Worm (Caenorhabditis elegans) whole organism, L2 larva: ENCODE measurements around the gene Y17G7B.18.

Experiments used
- C34F6.9 ChIP-seq: fragments of 150-350 bp; optimal IDR thresholded peaks from 2 replicates; lab custom pipeline; 2014; ENCODE audit warnings: missing biosample characterization, missing genetic modification characterization
- R02D3.7 ChIP-seq: fragments of 150-350 bp; optimal IDR thresholded peaks from 2 replicates; lab custom pipeline; 2014; ENCODE audit warnings: missing biosample characterization, missing genetic modification characterization
- ZK546.5 ChIP-seq: sonication (generic microtip); optimal IDR thresholded peaks from 2 replicates; lab custom pipeline; 2017; ENCODE audit warnings: missing biosample characterization, missing genetic modification characterization
- alr-1 ChIP-seq: fragments of 150-350 bp; optimal IDR thresholded peaks from 2 replicates; lab custom pipeline; 2014; ENCODE audit warnings: missing biosample characterization, missing genetic modification characterization
- aly-2 ChIP-seq: fragments of 150-350 bp; optimal IDR thresholded peaks from 2 replicates; lab custom pipeline; 2014; ENCODE audit warnings: missing biosample characterization, missing genetic modification characterization
- ama-1 ChIP-seq: fragments of 150-350 bp; optimal IDR thresholded peaks from 2 replicates; lab custom pipeline; 2018; ENCODE audit warnings: inconsistent platforms
- ceh-82 ChIP-seq: fragments of 150-350 bp; optimal IDR thresholded peaks from 2 replicates; lab custom pipeline; 2014; ENCODE audit warnings: missing biosample characterization, missing genetic modification characterization
- crh-2 ChIP-seq: sonication (generic microtip); optimal IDR thresholded peaks from 2 replicates; lab custom pipeline; 2017; ENCODE audit warnings: missing biosample characterization, missing genetic modification characterization
- dmd-4 ChIP-seq: sonication (generic microtip); optimal IDR thresholded peaks from 2 replicates; lab custom pipeline; 2017; ENCODE audit warnings: missing biosample characterization, missing genetic modification characterization
- egl-27 ChIP-seq: sonication (generic microtip); optimal IDR thresholded peaks from 3 replicates; lab custom pipeline; 2017; ENCODE audit warnings: missing biosample characterization, missing genetic modification reagents, missing genetic modification characterization
- elt-1 ChIP-seq: fragments of 150-350 bp; optimal IDR thresholded peaks from 2 replicates; lab custom pipeline; 2014; ENCODE audit warnings: missing biosample characterization, missing genetic modification characterization
- elt-3 ChIP-seq: sonication (generic microtip); optimal IDR thresholded peaks from 2 replicates; lab custom pipeline; 2017; ENCODE audit warnings: missing biosample characterization, missing genetic modification characterization
- fos-1 ChIP-seq: fragments of 150-350 bp; optimal IDR thresholded peaks from 2 replicates; lab custom pipeline; 2014; ENCODE audit warnings: missing biosample characterization, missing genetic modification characterization
- gmeb-1 ChIP-seq: fragments of 150-350 bp; optimal IDR thresholded peaks from 2 replicates; lab custom pipeline; 2014; ENCODE audit warnings: missing biosample characterization, missing genetic modification characterization
- lin-11 ChIP-seq: fragments of 150-350 bp; sonication (generic microtip); optimal IDR thresholded peaks from 2 replicates; lab custom pipeline; 2014; ENCODE audit warnings: missing biosample characterization, missing genetic modification characterization, inconsistent platforms, mixed read lengths
- lin-13 ChIP-seq: fragments of 150-350 bp; optimal IDR thresholded peaks from 2 replicates; lab custom pipeline; 2014; ENCODE audit warnings: missing biosample characterization, missing genetic modification reagents, missing genetic modification characterization
- lin-39 ChIP-seq: fragments of 150-350 bp; optimal IDR thresholded peaks from 2 replicates; lab custom pipeline; 2014; ENCODE audit warnings: missing biosample characterization, missing genetic modification reagents, missing genetic modification characterization
- mab-5 ChIP-seq: fragments of 150-350 bp; optimal IDR thresholded peaks from 2 replicates; lab custom pipeline; 2014; ENCODE audit warnings: missing biosample characterization, missing genetic modification characterization
- mbf-1 ChIP-seq: sonication (generic microtip); optimal IDR thresholded peaks from 2 replicates; lab custom pipeline; 2017; ENCODE audit warnings: missing biosample characterization, missing genetic modification characterization
- mdl-1 ChIP-seq, 2 experiments: fragments of 150-350 bp in 1 of 2; sonication (generic microtip) in 1 of 2; optimal IDR thresholded peaks; 2 replicates each; lab custom pipeline; 2017; ENCODE audit warnings: missing biosample characterization in 2 of 2, missing genetic modification characterization in 2 of 2
- nhr-10 ChIP-seq: sonication (generic microtip); optimal IDR thresholded peaks from 2 replicates; lab custom pipeline; 2017; ENCODE audit warnings: missing biosample characterization, missing genetic modification characterization
- nhr-11 ChIP-seq: fragments of 150-350 bp; optimal IDR thresholded peaks from 2 replicates; lab custom pipeline; 2014; ENCODE audit warnings: missing biosample characterization, missing genetic modification characterization
- nhr-12 ChIP-seq: fragments of 150-350 bp; optimal IDR thresholded peaks from 2 replicates; lab custom pipeline; 2014; ENCODE audit warnings: missing biosample characterization, missing genetic modification characterization
- nhr-129 ChIP-seq: fragments of 150-350 bp; optimal IDR thresholded peaks from 2 replicates; lab custom pipeline; 2014; ENCODE audit warnings: missing biosample characterization, missing genetic modification characterization
- nhr-21 ChIP-seq: fragments of 150-350 bp; optimal IDR thresholded peaks from 2 replicates; lab custom pipeline; 2014; ENCODE audit warnings: missing biosample characterization, missing genetic modification characterization
- nhr-23 ChIP-seq: fragments of 150-350 bp; optimal IDR thresholded peaks from 2 replicates; lab custom pipeline; 2014; ENCODE audit warnings: missing biosample characterization, missing genetic modification reagents, missing genetic modification characterization
- nhr-237 ChIP-seq: fragments of 150-350 bp; optimal IDR thresholded peaks from 2 replicates; lab custom pipeline; 2014; ENCODE audit warnings: missing biosample characterization, missing genetic modification characterization
- nhr-25 ChIP-seq: fragments of 150-350 bp; sonication (generic microtip); optimal IDR thresholded peaks from 3 replicates; lab custom pipeline; 2014; ENCODE audit warnings: missing biosample characterization, missing genetic modification characterization
- nhr-6 ChIP-seq: fragments of 150-350 bp; optimal IDR thresholded peaks from 2 replicates; lab custom pipeline; 2014; ENCODE audit warnings: missing biosample characterization, missing genetic modification characterization
- peb-1 ChIP-seq: fragments of 150-350 bp; optimal IDR thresholded peaks from 2 replicates; lab custom pipeline; 2014; ENCODE audit warnings: missing biosample characterization, missing genetic modification characterization
- sem-4 ChIP-seq: fragments of 150-350 bp; optimal IDR thresholded peaks from 2 replicates; lab custom pipeline; 2014; ENCODE audit warnings: missing biosample characterization, missing genetic modification reagents, missing genetic modification characterization
- sma-9 ChIP-seq, 2 experiments: fragments of 150-350 bp in 1 of 2; sonication (generic microtip) in 1 of 2; optimal IDR thresholded peaks; 2 replicates each; lab custom pipeline; 2014 to 2016; ENCODE audit warnings: missing genetic modification characterization in 2 of 2, mild to moderate bottlenecking in 1 of 2, missing biosample characterization in 1 of 2, missing compliant biosample characterization in 1 of 2, missing genetic modification reagents in 1 of 2, moderate library complexity in 1 of 2
- unc-39 ChIP-seq: fragments of 150-350 bp; optimal IDR thresholded peaks from 2 replicates; lab custom pipeline; 2014; ENCODE audit warnings: missing biosample characterization, missing genetic modification characterization
- unc-55 ChIP-seq: fragments of 150-350 bp; sonication (generic microtip); optimal IDR thresholded peaks from 3 replicates; lab custom pipeline; 2014; ENCODE audit warnings: missing biosample characterization, missing genetic modification reagents, missing genetic modification characterization
- zag-1 ChIP-seq: fragments of 150-350 bp; optimal IDR thresholded peaks from 2 replicates; lab custom pipeline; 2014; ENCODE audit warnings: missing biosample characterization, missing genetic modification characterization
- ztf-1 ChIP-seq: fragments of 200-800 bp; sonication (Bioruptor generic); conservative IDR thresholded peaks from 2 replicates; pipeline ENCODE4 v1.3.6; 2022; ENCODE audit warnings: missing genetic modification characterization, missing compliant biosample characterization
- ztf-4 ChIP-seq: fragments of 150-350 bp; optimal IDR thresholded peaks from 2 replicates; lab custom pipeline; 2014; ENCODE audit warnings: missing biosample characterization, missing genetic modification characterization

The Y17G7B.18 gene

ce11 chrII:12147331-12147730, 39.7 kb upstream of the Y17G7B.18 start, which contains the start of gene Y57A10A.2:
Gene Y57A10A.2 (plus strand): TSS chrII:12147631.
- TF ChIP-seq unc-39 (no peak), nhr-21 (tag; lab: Kevin White, UChicago) (no peak), R02D3.7 (tag; lab: Kevin White, UChicago) (no peak), fos-1 (tag; lab: Kevin White, UChicago) (no peak), sma-9 (GFP tag; optimal IDR thresholded peaks at IDR 0.05; lab: Kevin White, UChicago) (no peak), sma-9 (tag; optimal IDR thresholded peaks at IDR 0.05; lab: Kevin White, UChicago) (no peak), nhr-12 (tag; lab: Kevin White, UChicago) (no peak), lin-13 (GFP tag; lab: Kevin White, UChicago) (no peak), mdl-1 (tag; optimal IDR thresholded peaks at IDR 0.05; lab: Kevin White, UChicago) (no peak), C34F6.9 (tag; lab: Kevin White, UChicago) (no peak), lin-39 (tag; lab: Kevin White, UChicago) (no peak), aly-2 (tag; lab: Kevin White, UChicago) (no peak), egl-27 (tag; lab: Kevin White, UChicago) (no peak), alr-1 (no peak)
- TF ChIP-seq, all 48 proteins: peak for 0

- TF ChIP-seq ZK546.5 (tag; lab: Kevin White, UChicago), result no peak
- TF ChIP-seq elt-3 (tag; lab: Kevin White, UChicago), result no peak
- TF ChIP-seq ceh-82 (tag; lab: Kevin White, UChicago), result no peak
- TF ChIP-seq nhr-23 (tag; lab: Kevin White, UChicago), result no peak
- no peak for TF ChIP-seq gmeb-1 (tag; lab: Kevin White, UChicago)
- TF ChIP-seq ztf-4, result no peak
- no peak for TF ChIP-seq sma-9 (GFP tag; optimal IDR thresholded peaks at IDR 0.05; lab: Kevin White, UChicago)
- no peak for TF ChIP-seq sma-9 (tag; optimal IDR thresholded peaks at IDR 0.05; lab: Kevin White, UChicago)
These were observed 35.9 kb upstream of the Y17G7B.18 start for ce11 chrII:12143558-12143957.

- TF ChIP-seq nhr-25 (tag; lab: Kevin White, UChicago), result no peak
- TF ChIP-seq ztf-1 (GFP tag; lab: Robert Waterston, UW), result no peak
- TF ChIP-seq C34F6.9 (tag; lab: Kevin White, UChicago), result no peak
- no peak for TF ChIP-seq unc-55 (GFP tag; lab: Kevin White, UChicago)
- no peak for TF ChIP-seq aly-2 (tag; lab: Kevin White, UChicago)
- TF ChIP-seq unc-39, result no peak
- no peak for TF ChIP-seq sem-4 (tag; lab: Kevin White, UChicago)
- no peak for TF ChIP-seq sma-9 (GFP tag; optimal IDR thresholded peaks at IDR 0.05; lab: Kevin White, UChicago)
- no peak for TF ChIP-seq sma-9 (tag; optimal IDR thresholded peaks at IDR 0.05; lab: Kevin White, UChicago)
- TF ChIP-seq crh-2, result no peak
- no peak for TF ChIP-seq egl-27 (tag; lab: Kevin White, UChicago)
These were observed 30.3 kb upstream of the Y17G7B.18 start for ce11 chrII:12137983-12138382.

- no peak for TF ChIP-seq mab-5 (tag; lab: Kevin White, UChicago)
- TF ChIP-seq gmeb-1 (tag; lab: Kevin White, UChicago), result no peak
- no peak for TF ChIP-seq nhr-11 (tag; lab: Kevin White, UChicago)
- no peak for TF ChIP-seq fos-1 (tag; lab: Kevin White, UChicago)
- TF ChIP-seq peb-1, result no peak
- TF ChIP-seq elt-1 (tag; lab: Kevin White, UChicago), result no peak
- TF ChIP-seq nhr-237 (tag; lab: Kevin White, UChicago), result no peak
- TF ChIP-seq mdl-1 (tag; optimal IDR thresholded peaks at IDR 0.05; lab: Kevin White, UChicago), result no peak
- no peak for TF ChIP-seq alr-1
- TF ChIP-seq egl-27 (tag; lab: Kevin White, UChicago), result no peak
- TF ChIP-seq unc-39, result no peak
- TF ChIP-seq elt-3 (tag; lab: Kevin White, UChicago), result no peak
- TF ChIP-seq nhr-10 (tag; lab: Kevin White, UChicago), result no peak
- no peak for TF ChIP-seq sem-4 (tag; lab: Kevin White, UChicago)
- TF ChIP-seq dmd-4 (tag; lab: Kevin White, UChicago), result no peak
- TF ChIP-seq sma-9 (GFP tag; optimal IDR thresholded peaks at IDR 0.05; lab: Kevin White, UChicago), result no peak
- no peak for TF ChIP-seq sma-9 (tag; optimal IDR thresholded peaks at IDR 0.05; lab: Kevin White, UChicago)
- TF ChIP-seq ceh-82 (tag; lab: Kevin White, UChicago), result no peak
- no peak for TF ChIP-seq ztf-1 (GFP tag; lab: Robert Waterston, UW)
- TF ChIP-seq ama-1 (lab: Kevin White, UChicago), result no peak
- no peak for TF ChIP-seq nhr-129 (tag; lab: Kevin White, UChicago)
These were observed 23.2 kb upstream of the Y17G7B.18 start, which contains the start of gene set-24 for ce11 chrII:12130868-12131267. Gene set-24 (minus strand): TSS chrII:12130968.

ce11 chrII:12130393-12130792, 22.7 kb upstream of the Y17G7B.18 start:
- TF ChIP-seq nhr-12 (tag; lab: Kevin White, UChicago) (no peak), nhr-23 (tag; lab: Kevin White, UChicago) (no peak), ZK546.5 (tag; lab: Kevin White, UChicago) (no peak), ama-1 (lab: Kevin White, UChicago) (no peak), alr-1 (no peak), mbf-1 (no peak), fos-1 (tag; lab: Kevin White, UChicago) (no peak), nhr-6 (tag; lab: Kevin White, UChicago) (no peak), lin-11 (no peak), zag-1 (tag; lab: Kevin White, UChicago) (no peak)
